Worm (Caenorhabditis elegans): ENCODE measurements around the gene nhr-227.

DNA sequence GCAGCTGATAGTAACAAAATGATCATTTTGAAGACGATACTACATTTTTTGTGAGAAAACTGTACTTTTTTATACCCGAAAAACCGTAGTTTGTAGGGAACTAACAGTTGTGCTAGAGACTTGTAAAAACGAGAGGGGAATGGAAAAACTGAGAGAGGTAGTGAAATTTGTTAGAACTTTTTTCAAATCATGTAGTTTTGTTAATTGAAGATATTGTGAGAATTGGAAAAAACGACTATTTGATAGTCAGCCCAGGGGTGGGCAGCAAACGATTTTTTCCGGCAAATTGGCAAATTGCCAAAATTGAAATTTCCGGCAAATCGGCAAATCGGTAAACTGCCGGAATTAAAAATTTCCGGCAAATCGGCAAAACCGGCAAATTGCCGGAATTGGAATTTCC lies 35.9 kb upstream of the nhr-227 start, which contains the start of gene cyp-33C6:
- no peak for TF ChIP-seq unc-62 (GFP tag; optimal IDR thresholded peaks at IDR 0.05)
- no peak for TF ChIP-seq blmp-1 (tag; optimal IDR thresholded peaks at IDR 0.05)
- TF ChIP-seq unc-98 (GFP tag; IDR thresholded peaks at IDR 0.05): no peak
- no peak for TF ChIP-seq ama-1 (optimal IDR thresholded peaks at IDR 0.05)
- TF ChIP-seq ztf-11 (tag; optimal IDR thresholded peaks at IDR 0.05): no peak
- TF ChIP-seq fkh-10 (GFP tag; optimal IDR thresholded peaks at IDR 0.05): no peak
- no peak for TF ChIP-seq unc-130 (tag; optimal IDR thresholded peaks at IDR 0.05)
- TF ChIP-seq egl-27 (tag; optimal IDR thresholded peaks at IDR 0.05): no peak

All from whole organism, L1 larva.